Fruit fly (Drosophila melanogaster): ENCODE data around the gene Cpr72Ea.

Gene Cpr72Ea

dm6 chr3L:16347914-16348313 lies 14.5 kb upstream of the Cpr72Ea start, which contains the start of gene mRpS34:
TSS of gene mRpS34 (plus strand) at chr3L:16348074.
- TF ChIP-seq tj (GFP tag; optimal IDR thresholded peaks at IDR 0.05) (no peak), Mnt (GFP tag; optimal IDR thresholded peaks at IDR 0.05) (no peak), Hr96 (GFP tag; optimal IDR thresholded peaks at IDR 0.05) (no peak), CG33017 (tag; optimal IDR thresholded peaks at IDR 0.05) (no peak), toe (GFP tag; optimal IDR thresholded peaks at IDR 0.05) (no peak), CG7101 (tag; optimal IDR thresholded peaks at IDR 0.05) (no peak), Crg-1 (GFP tag; optimal IDR thresholded peaks at IDR 0.05) (no peak), bab1 (GFP tag; optimal IDR thresholded peaks at IDR 0.05) (no peak), cic (GFP tag; optimal IDR thresholded peaks at IDR 0.05) (no peak), CG7045 (GFP tag; optimal IDR thresholded peaks at IDR 0.05) (no peak), kay (GFP tag; ENCODE audit: borderline replicate concordance) (no peak), cnc (optimal IDR thresholded peaks at IDR 0.05) (no peak), CG11617 (GFP tag; optimal IDR thresholded peaks at IDR 0.05) (no peak), CG1620 (GFP tag; optimal IDR thresholded peaks at IDR 0.05) (no peak), CG12768 (GFP tag; optimal IDR thresholded peaks at IDR 0.05) (no peak), Clk (GFP tag; optimal IDR thresholded peaks at IDR 0.05) (no peak), pad (GFP tag; optimal IDR thresholded peaks at IDR 0.05) (no peak), CG5204 (GFP tag; optimal IDR thresholded peaks at IDR 0.05) (no peak)

dm6 chr3L:16349686-16350085 lies 12.7 kb upstream of the Cpr72Ea start:
- TF ChIP-seq tj (GFP tag; optimal IDR thresholded peaks at IDR 0.05) (no peak), CG5204 (GFP tag; optimal IDR thresholded peaks at IDR 0.05) (no peak), toe (GFP tag; optimal IDR thresholded peaks at IDR 0.05) (no peak), CG14711 (tag; optimal IDR thresholded peaks at IDR 0.05) (no peak)

dm6 chr3L:16351770-16352429 lies 10.5 kb upstream of the Cpr72Ea start, which contains the start of the genes Golgin104 and Tcs3:
TSS of gene Golgin104 (minus strand) at chr3L:16351951.
TSS of gene Tcs3 (plus strand) at chr3L:16351991.
- TF ChIP-seq bab1 (GFP tag; optimal IDR thresholded peaks at IDR 0.05) = peak; percentile 57
- no peak for TF ChIP-seq kay (GFP tag; ENCODE audit: borderline replicate concordance)

- TF ChIP-seq Clk (GFP tag; optimal IDR thresholded peaks at IDR 0.05) = no peak
- no peak for TF ChIP-seq kay (GFP tag; ENCODE audit: borderline replicate concordance)
- TF ChIP-seq Crg-1 (GFP tag; optimal IDR thresholded peaks at IDR 0.05) = no peak
- TF ChIP-seq ovo (GFP tag; optimal IDR thresholded peaks at IDR 0.05) = no peak
- no peak for TF ChIP-seq CG1620 (GFP tag; optimal IDR thresholded peaks at IDR 0.05)
- TF ChIP-seq cnc (optimal IDR thresholded peaks at IDR 0.05) = no peak
- no peak for TF ChIP-seq Mnt (GFP tag; optimal IDR thresholded peaks at IDR 0.05)
- TF ChIP-seq CG7045 (GFP tag; optimal IDR thresholded peaks at IDR 0.05) = no peak
- TF ChIP-seq bab1 (GFP tag; optimal IDR thresholded peaks at IDR 0.05) = no peak
- no peak for TF ChIP-seq CG14711 (tag; optimal IDR thresholded peaks at IDR 0.05)
- TF ChIP-seq Hr96 (GFP tag; optimal IDR thresholded peaks at IDR 0.05) = no peak
- no peak for TF ChIP-seq tj (GFP tag; optimal IDR thresholded peaks at IDR 0.05)
- TF ChIP-seq pad (GFP tag; optimal IDR thresholded peaks at IDR 0.05) = no peak
- no peak for TF ChIP-seq CG33017 (tag; optimal IDR thresholded peaks at IDR 0.05)
These were observed 8.2 kb upstream of the Cpr72Ea start, which contains the start of gene Pdh for dm6 chr3L:16354197-16354596. TSS of gene Pdh (minus strand) at chr3L:16354297.

dm6 chr3L:16356171-16356765 lies 6.1 kb upstream of the Cpr72Ea start:
- no peak for TF ChIP-seq Crg-1 (GFP tag; optimal IDR thresholded peaks at IDR 0.05)
- no peak for TF ChIP-seq pad (GFP tag; optimal IDR thresholded peaks at IDR 0.05)
- no peak for TF ChIP-seq tj (GFP tag; optimal IDR thresholded peaks at IDR 0.05)
- no peak for TF ChIP-seq Hr96 (GFP tag; optimal IDR thresholded peaks at IDR 0.05)
- TF ChIP-seq CG7045 (GFP tag; optimal IDR thresholded peaks at IDR 0.05) = no peak
- no peak for TF ChIP-seq ovo (GFP tag; optimal IDR thresholded peaks at IDR 0.05)
- TF ChIP-seq CG1620 (GFP tag; optimal IDR thresholded peaks at IDR 0.05) = no peak
- peak; percentile 7 for TF ChIP-seq CG33017 (tag; optimal IDR thresholded peaks at IDR 0.05)
- TF ChIP-seq Mnt (GFP tag; optimal IDR thresholded peaks at IDR 0.05) = peak; percentile 14
- TF ChIP-seq CG7101 (tag; optimal IDR thresholded peaks at IDR 0.05) = peak; percentile 13
- no peak for TF ChIP-seq cnc (optimal IDR thresholded peaks at IDR 0.05)
- TF ChIP-seq toe (GFP tag; optimal IDR thresholded peaks at IDR 0.05) = no peak
- no peak for TF ChIP-seq Clk (GFP tag; optimal IDR thresholded peaks at IDR 0.05)
- no peak for TF ChIP-seq CG11617 (GFP tag; optimal IDR thresholded peaks at IDR 0.05)
- TF ChIP-seq CG5204 (GFP tag; optimal IDR thresholded peaks at IDR 0.05) = no peak
- TF ChIP-seq CG14711 (tag; optimal IDR thresholded peaks at IDR 0.05) = no peak
- no peak for TF ChIP-seq cic (GFP tag; optimal IDR thresholded peaks at IDR 0.05)
- peak; percentile 18 for TF ChIP-seq CG12768 (GFP tag; optimal IDR thresholded peaks at IDR 0.05)
- TF ChIP-seq bab1 (GFP tag; optimal IDR thresholded peaks at IDR 0.05) = no peak
- peak; percentile 88 for TF ChIP-seq kay (GFP tag; ENCODE audit: borderline replicate concordance)

dm6 chr3L:16357187-16357728 lies 5.1 kb upstream of the Cpr72Ea start:
- TF ChIP-seq Crg-1 (GFP tag; optimal IDR thresholded peaks at IDR 0.05) (no peak), cic (GFP tag; optimal IDR thresholded peaks at IDR 0.05) (no peak), CG1620 (GFP tag; optimal IDR thresholded peaks at IDR 0.05) (no peak), CG7101 (tag; optimal IDR thresholded peaks at IDR 0.05) (no peak), ovo (GFP tag; optimal IDR thresholded peaks at IDR 0.05) (no peak), Mnt (GFP tag; optimal IDR thresholded peaks at IDR 0.05) (no peak), CG33017 (tag; optimal IDR thresholded peaks at IDR 0.05) (no peak), CG7045 (GFP tag; optimal IDR thresholded peaks at IDR 0.05) (no peak), CG14711 (tag; optimal IDR thresholded peaks at IDR 0.05) (no peak), bab1 (GFP tag; optimal IDR thresholded peaks at IDR 0.05) (no peak), cnc (optimal IDR thresholded peaks at IDR 0.05) (no peak), CG11617 (GFP tag; optimal IDR thresholded peaks at IDR 0.05) (no peak)

Measured in whole organism, adult.